Worm (Caenorhabditis elegans) whole organism, L2 larva: ENCODE results near the gene acp-4.

Source experiments
- ZK546.5 ChIP-seq: sonication (generic microtip); optimal IDR thresholded peaks from 2 replicates; lab custom pipeline; 2017; ENCODE audit warnings: missing biosample characterization, missing genetic modification characterization
- ceh-16 ChIP-seq: fragments of 150-350 bp; optimal IDR thresholded peaks from 2 replicates; lab custom pipeline; 2014; ENCODE audit warnings: missing biosample characterization, missing genetic modification characterization
- crh-2 ChIP-seq: sonication (generic microtip); optimal IDR thresholded peaks from 2 replicates; lab custom pipeline; 2017; ENCODE audit warnings: missing biosample characterization, missing genetic modification characterization
- elt-3 ChIP-seq: sonication (generic microtip); optimal IDR thresholded peaks from 2 replicates; lab custom pipeline; 2017; ENCODE audit warnings: missing biosample characterization, missing genetic modification characterization
- lin-39 ChIP-seq: fragments of 150-350 bp; optimal IDR thresholded peaks from 2 replicates; lab custom pipeline; 2014; ENCODE audit warnings: missing biosample characterization, missing genetic modification reagents, missing genetic modification characterization
- nhr-10 ChIP-seq: sonication (generic microtip); optimal IDR thresholded peaks from 2 replicates; lab custom pipeline; 2017; ENCODE audit warnings: missing biosample characterization, missing genetic modification characterization
- nhr-12 ChIP-seq: fragments of 150-350 bp; optimal IDR thresholded peaks from 2 replicates; lab custom pipeline; 2014; ENCODE audit warnings: missing biosample characterization, missing genetic modification characterization
- skn-1 ChIP-seq: sonication (generic microtip); optimal IDR thresholded peaks from 2 replicates; lab custom pipeline; 2017; ENCODE audit warnings: missing biosample characterization, missing genetic modification characterization

DNA sequence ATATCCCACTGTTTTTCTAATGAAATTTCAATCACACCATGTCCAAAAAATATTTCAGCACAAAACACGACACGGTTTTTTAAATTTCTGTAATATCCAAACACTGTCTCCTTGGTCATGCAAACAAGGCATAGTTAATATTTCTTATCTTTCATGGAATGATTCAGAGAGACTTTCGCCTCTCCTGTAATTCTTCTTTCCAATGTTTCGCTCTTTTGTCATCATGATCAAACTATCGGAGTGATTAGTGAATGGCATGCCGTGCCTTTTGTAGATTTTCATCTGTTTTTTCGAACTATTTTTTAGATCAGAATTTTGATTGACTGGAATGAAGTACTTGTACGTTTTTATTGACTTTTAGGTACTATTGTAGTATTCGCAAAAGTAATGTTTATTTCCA lies 50.6 kb downstream of the acp-4 start:
- TF ChIP-seq nhr-12 (tag; lab: Kevin White, UChicago) = no peak
- no peak for TF ChIP-seq crh-2 (tag; lab: Kevin White, UChicago)
- no peak for TF ChIP-seq ceh-16 (tag; lab: Kevin White, UChicago)
- no peak for TF ChIP-seq nhr-10 (tag; lab: Kevin White, UChicago)
- TF ChIP-seq lin-39 (tag; lab: Kevin White, UChicago) = no peak
- TF ChIP-seq skn-1 (tag; lab: Kevin White, UChicago) = peak; percentile 76
- TF ChIP-seq ZK546.5 (tag; lab: Kevin White, UChicago) = no peak
- TF ChIP-seq elt-3 = no peak
